Worm (Caenorhabditis elegans): ENCODE results near the gene smg-4.

- TF ChIP-seq odd-2 (tag; optimal IDR thresholded peaks at IDR 0.05) (no peak), ama-1 (optimal IDR thresholded peaks at IDR 0.05) (no peak), ceh-45 (GFP tag; IDR thresholded peaks at IDR 0.05) (no peak)
Observed at ce11 chrV:9758437-9758836, 19.1 kb downstream of the smg-4 start.
